Worm (Caenorhabditis elegans) whole organism, L2 larva: ENCODE measurements around the gene ttll-15.

Experiments
- ama-1 ChIP-seq: fragments of 150-350 bp; optimal IDR thresholded peaks from 2 replicates; lab custom pipeline; 2018; ENCODE audit warnings: inconsistent platforms
- fos-1 ChIP-seq: fragments of 150-350 bp; optimal IDR thresholded peaks from 2 replicates; lab custom pipeline; 2014; ENCODE audit warnings: missing biosample characterization, missing genetic modification characterization
- lin-13 ChIP-seq: fragments of 150-350 bp; optimal IDR thresholded peaks from 2 replicates; lab custom pipeline; 2014; ENCODE audit warnings: missing biosample characterization, missing genetic modification reagents, missing genetic modification characterization
- nhr-129 ChIP-seq: fragments of 150-350 bp; optimal IDR thresholded peaks from 2 replicates; lab custom pipeline; 2014; ENCODE audit warnings: missing biosample characterization, missing genetic modification characterization
- nhr-25 ChIP-seq: fragments of 150-350 bp; sonication (generic microtip); optimal IDR thresholded peaks from 3 replicates; lab custom pipeline; 2014; ENCODE audit warnings: missing biosample characterization, missing genetic modification characterization
- skn-1 ChIP-seq: sonication (generic microtip); optimal IDR thresholded peaks from 2 replicates; lab custom pipeline; 2017; ENCODE audit warnings: missing biosample characterization, missing genetic modification characterization
- snpc-4 ChIP-seq: fragments of 150-350 bp; optimal IDR thresholded peaks from 2 replicates; lab custom pipeline; 2014; ENCODE audit warnings: missing biosample characterization, missing genetic modification characterization
- unc-39 ChIP-seq: fragments of 150-350 bp; optimal IDR thresholded peaks from 2 replicates; lab custom pipeline; 2014; ENCODE audit warnings: missing biosample characterization, missing genetic modification characterization
- zag-1 ChIP-seq: fragments of 150-350 bp; optimal IDR thresholded peaks from 2 replicates; lab custom pipeline; 2014; ENCODE audit warnings: missing biosample characterization, missing genetic modification characterization
- ztf-1 ChIP-seq: fragments of 200-800 bp; sonication (Bioruptor generic); conservative IDR thresholded peaks from 2 replicates; pipeline ENCODE4 v1.3.6; 2022; ENCODE audit warnings: missing genetic modification characterization, missing compliant biosample characterization

DNA sequence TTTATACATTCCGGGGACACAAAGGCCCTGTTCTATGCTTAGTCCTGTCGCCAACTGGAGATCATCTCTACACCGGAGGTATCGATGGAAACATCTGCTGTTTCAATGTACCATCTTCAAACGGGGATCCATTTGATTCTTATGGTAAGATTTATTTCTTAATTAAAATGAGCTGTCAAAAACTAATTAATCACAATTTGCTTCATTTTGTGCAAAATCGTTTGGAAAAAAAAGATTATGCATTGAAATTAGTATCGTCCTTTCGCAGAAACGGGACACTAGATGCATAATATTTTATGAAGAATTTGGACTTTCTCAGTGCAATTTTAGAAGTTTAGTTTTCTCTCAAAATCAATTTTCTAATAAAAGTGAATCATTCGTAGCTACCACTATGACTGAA is 5.5 kb downstream of the ttll-15 start:
- no peak for TF ChIP-seq unc-39 (tag; lab: Kevin White, UChicago)
- no peak for TF ChIP-seq zag-1 (tag; lab: Kevin White, UChicago)
- TF ChIP-seq ztf-1, result no peak
- TF ChIP-seq lin-13 (GFP tag; lab: Kevin White, UChicago), result no peak
- TF ChIP-seq skn-1 (tag; lab: Kevin White, UChicago), result no peak
- no peak for TF ChIP-seq ama-1 (lab: Kevin White, UChicago)
- TF ChIP-seq fos-1 (tag; lab: Kevin White, UChicago), result no peak
- TF ChIP-seq nhr-25 (tag; lab: Kevin White, UChicago), result no peak
- no peak for TF ChIP-seq nhr-129 (tag; lab: Kevin White, UChicago)
- TF ChIP-seq snpc-4 (tag; lab: Kevin White, UChicago), result no peak
